Worm (Caenorhabditis elegans) whole organism, L4 larva: ENCODE results near the gene bath-42.

Experiments
- T26A8.4 ChIP-seq: fragments of 200-800 bp; sonication (Bioruptor generic); IDR thresholded peaks from 2 replicates; pipeline ENCODE4 v1.3.6; 2022; ENCODE audit warnings: missing genetic modification characterization, missing compliant biosample characterization
- ceh-28 ChIP-seq: fragments of 150-350 bp; optimal IDR thresholded peaks from 2 replicates; lab custom pipeline; 2014; ENCODE audit warnings: missing biosample characterization, missing genetic modification reagents, missing genetic modification characterization
- ceh-82 ChIP-seq: sonication (generic microtip); optimal IDR thresholded peaks from 2 replicates; lab custom pipeline; 2017; ENCODE audit warnings: missing biosample characterization, missing genetic modification characterization
- gei-8 ChIP-seq: fragments of 200-800 bp; sonication (Bioruptor generic); optimal IDR thresholded peaks from 2 replicates; lab custom pipeline; 2018; ENCODE audit warnings: mild to moderate bottlenecking, missing genetic modification characterization, missing compliant biosample characterization
- hmg-1.1 ChIP-seq: fragments of 200-800 bp; sonication (Bioruptor generic); IDR thresholded peaks from 2 replicates; pipeline ENCODE4 v1.3.6; 2022; ENCODE audit warnings: missing genetic modification reagents, missing genetic modification characterization, missing compliant biosample characterization
- nhr-25 ChIP-seq: sonication (generic microtip); optimal IDR thresholded peaks from 2 replicates; lab custom pipeline; 2017; ENCODE audit warnings: missing genetic modification characterization, mild to moderate bottlenecking, missing compliant biosample characterization, antibody characterized with exemption, moderate library complexity, borderline replicate concordance; ENCODE audit not compliant: insufficient read depth
- snpc-4 ChIP-seq: fragments of 150-350 bp; optimal IDR thresholded peaks from 2 replicates; lab custom pipeline; 2014; ENCODE audit warnings: missing biosample characterization, missing genetic modification characterization

DNA sequence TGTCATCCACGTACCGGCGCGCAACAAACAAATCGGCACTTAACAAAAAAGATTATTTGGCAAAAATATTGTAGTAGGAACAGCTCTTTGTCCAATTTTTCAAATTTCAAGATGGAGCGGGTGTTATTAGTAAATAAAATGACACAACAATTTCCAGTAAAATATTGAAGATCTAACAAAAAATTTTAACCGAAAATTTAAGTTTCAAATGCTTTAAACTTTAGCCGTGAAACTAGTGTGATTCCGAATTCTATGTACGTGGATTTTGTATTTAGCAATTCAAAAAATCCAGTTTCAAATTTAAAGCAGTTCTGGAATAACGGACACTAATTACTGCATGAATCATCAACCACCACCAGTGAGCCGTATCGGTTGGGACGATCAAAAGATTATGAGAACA lies 39.6 kb upstream of the bath-42 start, which contains the start of gene snb-5:
- TF ChIP-seq ceh-82 (tag; lab: Kevin White, UChicago) (no peak), hmg-1.1 (GFP tag; lab: Robert Waterston, UW) (no peak), gei-8 (GFP tag; lab: Kevin White, UChicago) (no peak), ceh-28 (tag; lab: Kevin White, UChicago) (no peak), nhr-25 (no peak), snpc-4 (tag; lab: Kevin White, UChicago) (no peak), T26A8.4 (GFP tag; lab: Robert Waterston, UW) (no peak)
